Fruit fly (Drosophila melanogaster) whole organism, embryonic: ENCODE results near the gene sphe.

Experiments
- ATbp ChIP-seq: fragments of 200-800 bp; sonication (Bioruptor generic); optimal IDR thresholded peaks from 2 replicates; lab custom pipeline; 2017; ENCODE audit warnings: missing biosample characterization, mild to moderate bottlenecking, missing genetic modification characterization, missing genetic modification reagents
- Abd-B ChIP-seq: fragments of 200-800 bp; sonication (Bioruptor generic); optimal IDR thresholded peaks from 2 replicates; lab custom pipeline; 2018; ENCODE audit warnings: missing biosample characterization, mild to moderate bottlenecking, missing genetic modification characterization, moderate library complexity
- BEAF-32 ChIP-seq: fragments of 200-800 bp; sonication (Bioruptor generic); optimal IDR thresholded peaks from 3 replicates; lab custom pipeline; 2017; ENCODE audit warnings: missing biosample characterization, missing genetic modification characterization, mild to moderate bottlenecking, moderate library complexity, missing genetic modification reagents
- CG11504 ChIP-seq: fragments of 200-800 bp; sonication (Bioruptor generic); optimal IDR thresholded peaks from 3 replicates; lab custom pipeline; 2019; ENCODE audit warnings: missing biosample characterization, mild to moderate bottlenecking, missing genetic modification characterization, moderate library complexity
- CG11696 ChIP-seq: fragments of 200-800 bp; sonication (Bioruptor generic); IDR thresholded peaks from 2 replicates; pipeline ENCODE4 v1.3.6; 2022; ENCODE audit warnings: missing biosample characterization, missing genetic modification characterization
- CG12659 ChIP-seq: fragments of 200-800 bp; sonication (Bioruptor generic); optimal IDR thresholded peaks from 3 replicates; lab custom pipeline; 2017; ENCODE audit warnings: mild to moderate bottlenecking, missing biosample characterization, missing genetic modification reagents, missing genetic modification characterization
- CG15514 ChIP-seq: fragments of 200-800 bp; sonication (Bioruptor generic); optimal IDR thresholded peaks from 3 replicates; lab custom pipeline; 2017; ENCODE audit warnings: missing biosample characterization, missing genetic modification characterization, mild to moderate bottlenecking, moderate library complexity, missing genetic modification reagents
- CG17802 ChIP-seq: fragments of 200-800 bp; sonication (Bioruptor generic); optimal IDR thresholded peaks from 2 replicates; lab custom pipeline; 2018; ENCODE audit warnings: missing biosample characterization, mild to moderate bottlenecking, missing genetic modification characterization, moderate library complexity
- CG31388 ChIP-seq: fragments of 200-800 bp; sonication (Bioruptor generic); optimal IDR thresholded peaks from 2 replicates; lab custom pipeline; 2016; ENCODE audit warnings: missing biosample characterization, missing genetic modification characterization
- CG4328 ChIP-seq: fragments of 200-800 bp; sonication (Bioruptor generic); optimal IDR thresholded peaks from 3 replicates; lab custom pipeline; 2017; ENCODE audit warnings: missing biosample characterization, missing genetic modification reagents, missing genetic modification characterization
- CG6683 ChIP-seq: fragments of 200-800 bp; sonication (Bioruptor generic); optimal IDR thresholded peaks from 2 replicates; lab custom pipeline; 2017; ENCODE audit warnings: missing biosample characterization, mild to moderate bottlenecking, missing genetic modification characterization, missing genetic modification reagents
- CG6689 ChIP-seq: fragments of 200-800 bp; sonication (Bioruptor generic); IDR thresholded peaks from 2 replicates; pipeline ENCODE4 v1.3.6; 2022; ENCODE audit warnings: missing biosample characterization, missing genetic modification characterization
- CG7987 ChIP-seq: fragments of 200-800 bp; sonication (Bioruptor generic); optimal IDR thresholded peaks from 2 replicates; lab custom pipeline; 2018; ENCODE audit warnings: missing biosample characterization, mild to moderate bottlenecking, missing genetic modification characterization, moderate library complexity
- CG8478 ChIP-seq: fragments of >200 bp; optimal IDR thresholded peaks from 2 replicates; lab custom pipeline; 2018
- CTCF ChIP-seq: fragments of 200-800 bp; sonication (Bioruptor generic); optimal IDR thresholded peaks from 2 replicates; lab custom pipeline; 2017; ENCODE audit warnings: missing biosample characterization, mild to moderate bottlenecking, missing genetic modification characterization, moderate library complexity
- Chrac-16 ChIP-seq: fragments of 200-800 bp; sonication (Bioruptor generic); optimal IDR thresholded peaks from 3 replicates; lab custom pipeline; 2016; ENCODE audit warnings: missing biosample characterization, missing genetic modification characterization
- Dll ChIP-seq: fragments of 200-800 bp; sonication (Bioruptor generic); IDR thresholded peaks from 4 replicates; pipeline ENCODE4 v1.3.6; 2022; ENCODE audit warnings: missing biosample characterization, missing genetic modification characterization; ENCODE audit not compliant: partially characterized antibody
- GATAe ChIP-seq: fragments of 200-800 bp; sonication (Bioruptor generic); conservative IDR thresholded peaks from 2 replicates; pipeline ENCODE4 v1.3.6; 2022; ENCODE audit warnings: missing biosample characterization, missing genetic modification characterization
- H15 ChIP-seq: fragments of 200-800 bp; sonication (Bioruptor generic); IDR thresholded peaks from 3 replicates; pipeline ENCODE4 v1.3.6; 2022; ENCODE audit warnings: missing biosample characterization, missing genetic modification characterization
- HmgD ChIP-seq: fragments of 200-800 bp; sonication (Bioruptor generic); optimal IDR thresholded peaks from 3 replicates; lab custom pipeline; 2016; ENCODE audit warnings: missing biosample characterization, missing genetic modification characterization
- Hr51 ChIP-seq, 2 experiments: fragments of 200-800 bp; sonication (Bioruptor generic); optimal IDR thresholded peaks; 2 replicates in 1 of 2; 3 replicates in 1 of 2; lab custom pipeline; 2016 to 2018; ENCODE audit warnings: missing biosample characterization in 2 of 2, missing genetic modification characterization in 2 of 2, mild to moderate bottlenecking in 1 of 2, moderate library complexity in 1 of 2
- Meics ChIP-seq: fragments of 200-800 bp; sonication (Bioruptor generic); optimal IDR thresholded peaks from 2 replicates; lab custom pipeline; 2017; ENCODE audit warnings: missing biosample characterization, mild to moderate bottlenecking, missing genetic modification characterization
- Nf-YA ChIP-seq: fragments of 200-800 bp; sonication (Bioruptor generic); IDR thresholded peaks from 2 replicates; pipeline ENCODE4 v1.3.6; 2022; ENCODE audit warnings: missing biosample characterization, missing genetic modification characterization
- Ravus ChIP-seq: fragments of 200-800 bp; sonication (Bioruptor generic); IDR thresholded peaks from 2 replicates; pipeline ENCODE4 v1.3.6; 2022; ENCODE audit warnings: missing biosample characterization, missing genetic modification characterization
- Vsx1 ChIP-seq: fragments of 200-800 bp; sonication (Bioruptor generic); optimal IDR thresholded peaks from 2 replicates; lab custom pipeline; 2017; ENCODE audit warnings: missing biosample characterization, mild to moderate bottlenecking, missing genetic modification characterization, missing genetic modification reagents
- ato ChIP-seq: fragments of 200-800 bp; sonication (Bioruptor generic); IDR thresholded peaks from 2 replicates; pipeline ENCODE4 v1.3.6; 2022; ENCODE audit warnings: missing biosample characterization, missing genetic modification characterization; ENCODE audit not compliant: partially characterized antibody
- cg ChIP-seq: fragments of 200-800 bp; sonication (Bioruptor generic); optimal IDR thresholded peaks from 3 replicates; lab custom pipeline; 2019; ENCODE audit warnings: missing biosample characterization, mild to moderate bottlenecking, missing genetic modification characterization, moderate library complexity
- dan ChIP-seq: fragments of 200-800 bp; sonication (Bioruptor generic); IDR thresholded peaks from 2 replicates; pipeline ENCODE4 v1.3.6; 2022; ENCODE audit warnings: missing biosample characterization, missing genetic modification characterization
- disco-r ChIP-seq: fragments of 200-800 bp; sonication (Bioruptor generic); optimal IDR thresholded peaks from 2 replicates; lab custom pipeline; 2016; ENCODE audit warnings: missing biosample characterization, missing genetic modification characterization
- fd3F ChIP-seq: fragments of 200-800 bp; sonication (Bioruptor generic); optimal IDR thresholded peaks from 2 replicates; lab custom pipeline; 2018; ENCODE audit warnings: missing biosample characterization, mild to moderate bottlenecking, missing genetic modification characterization, moderate library complexity
- fru ChIP-seq: fragments of >200 bp; optimal IDR thresholded peaks from 2 replicates; lab custom pipeline; 2017
- hb ChIP-seq: fragments of 200-800 bp; sonication (Bioruptor generic); IDR thresholded peaks from 3 replicates; pipeline ENCODE4 v1.3.6; 2022; ENCODE audit warnings: missing biosample characterization, missing genetic modification characterization; ENCODE audit not compliant: partially characterized antibody
- kay ChIP-seq: fragments of 200-800 bp; sonication (Bioruptor generic); optimal IDR thresholded peaks from 2 replicates; lab custom pipeline; 2016; ENCODE audit warnings: missing biosample characterization, missing genetic modification characterization
- maf-S ChIP-seq: fragments of 200-800 bp; sonication (Bioruptor generic); optimal IDR thresholded peaks from 2 replicates; lab custom pipeline; 2016; ENCODE audit warnings: missing biosample characterization, missing genetic modification characterization
- org-1 ChIP-seq: fragments of 200-800 bp; sonication (Bioruptor generic); optimal IDR thresholded peaks from 2 replicates; lab custom pipeline; 2017; ENCODE audit warnings: missing biosample characterization, missing genetic modification characterization
- pan ChIP-seq, 4 experiments: fragments of >200 bp in 3 of 4; fragments of 200-800 bp in 1 of 4; sonication (Bioruptor generic) in 1 of 4; optimal IDR thresholded peaks in 3 of 4; IDR thresholded peaks in 1 of 4; 2 replicates each; pipeline versions ENCODE4 v1.3.6 to Lab custom; 2017 to 2022; ENCODE audit warnings: missing biosample characterization in 2 of 4, missing genetic modification characterization in 2 of 4, mixed read lengths in 1 of 4
- pb ChIP-seq: fragments of 200-800 bp; sonication (Bioruptor generic); optimal IDR thresholded peaks from 3 replicates; lab custom pipeline; 2016; ENCODE audit warnings: missing biosample characterization, missing genetic modification characterization
- psq ChIP-seq: fragments of 200-800 bp; sonication (Bioruptor generic); optimal IDR thresholded peaks from 2 replicates; lab custom pipeline; 2017; ENCODE audit warnings: missing biosample characterization, missing genetic modification characterization
- pum ChIP-seq: fragments of 200-800 bp; sonication (Bioruptor generic); optimal IDR thresholded peaks from 2 replicates; lab custom pipeline; 2016; ENCODE audit warnings: missing biosample characterization, missing genetic modification characterization
- row ChIP-seq: fragments of 200-800 bp; sonication (Bioruptor generic); IDR thresholded peaks from 3 replicates; pipeline ENCODE4 v1.3.6; 2022; ENCODE audit warnings: missing biosample characterization, missing genetic modification characterization
- slou ChIP-seq: fragments of 200-800 bp; sonication (Bioruptor generic); optimal IDR thresholded peaks from 3 replicates; lab custom pipeline; 2016; ENCODE audit warnings: missing biosample characterization, missing genetic modification characterization
- sna ChIP-seq: fragments of 200-800 bp; sonication (Bioruptor generic); IDR thresholded peaks from 2 replicates; pipeline ENCODE4 v1.3.6; 2022; ENCODE audit warnings: missing biosample characterization, missing genetic modification characterization; ENCODE audit not compliant: partially characterized antibody
- sqz ChIP-seq: fragments of 200-800 bp; sonication (Bioruptor generic); optimal IDR thresholded peaks from 3 replicates; lab custom pipeline; 2018; ENCODE audit warnings: missing biosample characterization, mild to moderate bottlenecking, missing genetic modification characterization
- sr ChIP-seq: fragments of 200-800 bp; sonication (Bioruptor generic); IDR thresholded peaks from 3 replicates; pipeline ENCODE4 v1.3.6; 2022; ENCODE audit warnings: missing biosample characterization, missing genetic modification characterization
- sug ChIP-seq: fragments of 200-800 bp; optimal IDR thresholded peaks from 2 replicates; lab custom pipeline; 2019; ENCODE audit warnings: missing biosample characterization, mild to moderate bottlenecking, missing genetic modification characterization, moderate library complexity
- wek ChIP-seq: fragments of 200-800 bp; sonication (Bioruptor generic); optimal IDR thresholded peaks from 3 replicates; lab custom pipeline; 2018; ENCODE audit warnings: missing biosample characterization, mild to moderate bottlenecking, missing genetic modification characterization, moderate library complexity
- yki ChIP-seq: fragments of >200 bp; optimal IDR thresholded peaks from 3 replicates; lab custom pipeline; 2018
- zfh1 ChIP-seq: fragments of 200-800 bp; sonication (Bioruptor generic); IDR thresholded peaks from 3 replicates; pipeline ENCODE4 v1.3.6; 2022; ENCODE audit warnings: missing biosample characterization, missing genetic modification characterization

The sphe gene

dm6 chrX:16723203-16724173 lies 21.7 kb upstream of the sphe start (continued):
- TF ChIP-seq Nf-YA (no peak), Chrac-16 (GFP tag; lab: Kevin White, UChicago) (peak; percentile 49), Dll (GFP tag; lab: Robert Waterston, UW) (no peak), CG17802 (no peak), CG15514 (GFP tag; lab: Kevin White, UChicago) (peak; percentile 20), Hr51 (GFP tag; optimal IDR thresholded peaks at IDR 0.05; lab: Kevin White, UChicago) (peak in 1 of 2 experiments; percentile 89), org-1 (GFP tag; lab: Kevin White, UChicago) (peak; percentile 84), wek (peak; percentile 8), hb (GFP tag; lab: Robert Waterston, UW) (no peak), Meics (GFP tag; lab: Kevin White, UChicago) (peak; percentile 66), sug (tag; lab: Kevin White, UChicago) (peak; percentile 47), yki (no peak), CG6689 (GFP tag; lab: Robert Waterston, UW) (peak; percentile 76), Abd-B (peak; percentile 69), pb (no peak), HmgD (GFP tag; lab: Kevin White, UChicago) (no peak), CG12659 (GFP tag; lab: Kevin White, UChicago) (peak; percentile 80), Vsx1 (peak; percentile 51), cg (peak; percentile 56), CG6683 (GFP tag; lab: Kevin White, UChicago) (no peak), dan (GFP tag; lab: Robert Waterston, UW) (no peak), fru (no peak), Ravus (peak; percentile 15; the same call in 1 of the 2 replicates), CG8478 (no peak), psq (no peak), CG31388 (GFP tag; lab: Kevin White, UChicago) (no peak), CG11504 (tag; lab: Kevin White, UChicago) (peak; percentile 86), row (GFP tag; lab: Robert Waterston, UW) (peak; percentile 83), pan (optimal IDR thresholded peaks at IDR 0.05; lab: Kevin White, UChicago) (no peak), pan (GFP tag; optimal IDR thresholded peaks at IDR 0.05 in 1 of 2, IDR thresholded peaks at IDR 0.05 in 1 of 2) (peak in 1 of 2 experiments; percentile 53), CTCF (GFP tag; lab: Kevin White, UChicago) (peak; percentile 48), H15 (peak; percentile 63; the same call in 1 of the 3 replicates), disco-r (peak; percentile 35), slou (GFP tag; lab: Kevin White, UChicago) (peak; percentile 10), sr (GFP tag; lab: Robert Waterston, UW) (peak; percentile 39; the same call in 1 of the 3 replicates), CG11696 (peak; percentile 88), CG7987 (no peak), kay (GFP tag; lab: Kevin White, UChicago) (peak; percentile 21), ato (no peak), zfh1 (GFP tag; lab: Robert Waterston, UW) (peak; percentile 60; the same call in 1 of the 3 replicates), fd3F (no peak), maf-S (GFP tag; lab: Kevin White, UChicago) (peak; percentile 46), GATAe (GFP tag; lab: Robert Waterston, UW) (no peak), pum (peak; percentile 10), ATbp (GFP tag; lab: Kevin White, UChicago) (peak; percentile 71), CG4328 (GFP tag; lab: Kevin White, UChicago) (no peak), BEAF-32 (GFP tag; lab: Kevin White, UChicago) (no peak), sna (no peak), sqz (no peak)
